Worm (Caenorhabditis elegans): Measurements from ENCODE around the gene vps-32.1.

Gene vps-32.1

ce11 chrII:6563238-6563637 is 26.3 kb upstream of the vps-32.1 start (continued):
- TF ChIP-seq attf-3 (GFP tag; conservative IDR thresholded peaks at IDR 0.05): no peak
- no peak for TF ChIP-seq rpc-1 (optimal IDR thresholded peaks at IDR 0.05)
- TF ChIP-seq rpc-1 (tag; optimal IDR thresholded peaks at IDR 0.05): no peak
- TF ChIP-seq madf-6 (GFP tag; IDR thresholded peaks at IDR 0.05): no peak
- TF ChIP-seq K12H6.12 (tag; optimal IDR thresholded peaks at IDR 0.05): no peak
- no peak for TF ChIP-seq cebp-1 (GFP tag; IDR thresholded peaks at IDR 0.05)
- TF ChIP-seq cebp-1 (tag; optimal IDR thresholded peaks at IDR 0.05): peak; percentile 46
- TF ChIP-seq ztf-26 (tag; optimal IDR thresholded peaks at IDR 0.05): no peak
- no peak for TF ChIP-seq lsy-27 (tag; optimal IDR thresholded peaks at IDR 0.05; ENCODE audit: borderline replicate concordance, insufficient read depth)
- no peak for TF ChIP-seq tlf-1 (GFP tag; optimal IDR thresholded peaks at IDR 0.05)
- no peak for TF ChIP-seq madf-10 (tag; optimal IDR thresholded peaks at IDR 0.05)
- no peak for TF ChIP-seq B0336.3 (GFP tag; IDR thresholded peaks at IDR 0.05)
- no peak for TF ChIP-seq ztf-6 (GFP tag; IDR thresholded peaks at IDR 0.05)
- TF ChIP-seq nfyb-1 (GFP tag; IDR thresholded peaks at IDR 0.05): 0 out of 2 replicates have a peak, but pooled peaks have one; percentile 22
- no peak for TF ChIP-seq snpc-4 (GFP tag; optimal IDR thresholded peaks at IDR 0.05)
- TF ChIP-seq snpc-4 (tag; optimal IDR thresholded peaks at IDR 0.05): peak in 1 of 4 experiments; percentile 48
- no peak for TF ChIP-seq rec-8 (tag; optimal IDR thresholded peaks at IDR 0.05)
- no peak for TF ChIP-seq repo-1 (tag; optimal IDR thresholded peaks at IDR 0.05)
- no peak for TF ChIP-seq nfya-2 (GFP tag; IDR thresholded peaks at IDR 0.05)
- peak in 1 of 3 experiments; percentile 18 for TF ChIP-seq lin-35 (GFP tag; optimal IDR thresholded peaks at IDR 0.05)
- TF ChIP-seq snpc-1.3 (tag; optimal IDR thresholded peaks at IDR 0.05; ENCODE audit: insufficient read depth): no peak
- TF ChIP-seq tbp1 (GFP tag; optimal IDR thresholded peaks at IDR 0.05): peak; percentile 11

ce11 chrII:6565077-6565476 is 24.4 kb upstream of the vps-32.1 start, which contains the start of gene mpz-3:
mpz-3 (minus strand) TSS chrII:6565396.
- TF ChIP-seq sptf-2 (GFP tag; optimal IDR thresholded peaks at IDR 0.05) (no peak), madf-8 (GFP tag; conservative IDR thresholded peaks at IDR 0.05) (peak; percentile 20; the same call in 1 of the 2 replicates), hmg-1.2 (GFP tag; IDR thresholded peaks at IDR 0.05) (peak; percentile 70), mel-28 (tag; optimal IDR thresholded peaks at IDR 0.05; ENCODE audit: borderline replicate concordance) (no peak), hmg-20 (GFP tag; IDR thresholded peaks at IDR 0.05) (no peak), ekl-4 (GFP tag; IDR thresholded peaks at IDR 0.05) (no peak), nhr-120 (GFP tag; IDR thresholded peaks at IDR 0.05) (no peak), let-526 (GFP tag; IDR thresholded peaks at IDR 0.05) (no peak; the same call in 1 of the 2 replicates), ceh-40 (GFP tag; IDR thresholded peaks at IDR 0.05) (no peak), dox-1 (GFP tag; IDR thresholded peaks at IDR 0.05) (no peak), repo-1 (tag; optimal IDR thresholded peaks at IDR 0.05) (no peak), madf-6 (GFP tag; IDR thresholded peaks at IDR 0.05) (no peak), lsl-1 (GFP tag; optimal IDR thresholded peaks at IDR 0.05) (no peak), lsy-27 (tag; optimal IDR thresholded peaks at IDR 0.05; ENCODE audit: borderline replicate concordance, insufficient read depth) (no peak), F33H1.4 (GFP tag; IDR thresholded peaks at IDR 0.05) (no peak; the same call in 1 of the 2 replicates), somi-1 (GFP tag; optimal IDR thresholded peaks at IDR 0.05) (no peak), snpc-1.3 (tag; optimal IDR thresholded peaks at IDR 0.05; ENCODE audit: insufficient read depth) (peak; percentile 33), T07F8.4 (tag; optimal IDR thresholded peaks at IDR 0.05) (peak; percentile 10), egl-44 (GFP tag; IDR thresholded peaks at IDR 0.05) (0 out of 2 replicates have a peak, but pooled peaks have one; percentile 48), sdz-38 (tag; optimal IDR thresholded peaks at IDR 0.05) (no peak), sea-2 (GFP tag; IDR thresholded peaks at IDR 0.05) (no peak), mes-4 (tag; optimal IDR thresholded peaks at IDR 0.05) (no peak), B0035.1 (tag; optimal IDR thresholded peaks at IDR 0.05) (no peak), xnd-1 (tag; optimal IDR thresholded peaks at IDR 0.05) (no peak), ccch-3 (GFP tag; optimal IDR thresholded peaks at IDR 0.05) (no peak), akir-1 (GFP tag; optimal IDR thresholded peaks at IDR 0.05) (no peak), ztf-25 (GFP tag; IDR thresholded peaks at IDR 0.05) (no peak), fkh-3 (tag; optimal IDR thresholded peaks at IDR 0.05) (no peak), ztf-26 (tag; optimal IDR thresholded peaks at IDR 0.05) (peak; percentile 9), lag-1 (GFP tag; IDR thresholded peaks at IDR 0.05) (no peak), zim-3 (tag; optimal IDR thresholded peaks at IDR 0.05) (no peak), rec-8 (tag; optimal IDR thresholded peaks at IDR 0.05) (peak in 1 of 2 experiments; percentile 63)

All from whole organism, young adult.